Worm (Caenorhabditis elegans): ENCODE measurements around the gene dhhc-1.

The dhhc-1 gene

ce11 chrX:15125138-15125537, 24.9 kb upstream of the dhhc-1 start:
- no peak for TF ChIP-seq mab-5 (tag; optimal IDR thresholded peaks at IDR 0.05)
- no peak for TF ChIP-seq elt-1 (tag; optimal IDR thresholded peaks at IDR 0.05)
- TF ChIP-seq sem-4 (tag; optimal IDR thresholded peaks at IDR 0.05): no peak
- no peak for TF ChIP-seq ztf-4 (tag; optimal IDR thresholded peaks at IDR 0.05)
- TF ChIP-seq elt-3 (tag; optimal IDR thresholded peaks at IDR 0.05): no peak
- TF ChIP-seq lin-11 (tag; optimal IDR thresholded peaks at IDR 0.05): no peak
- no peak for TF ChIP-seq gmeb-1 (tag; optimal IDR thresholded peaks at IDR 0.05)
- no peak for TF ChIP-seq mdl-1 (tag; optimal IDR thresholded peaks at IDR 0.05)
- TF ChIP-seq sma-9 (GFP tag; optimal IDR thresholded peaks at IDR 0.05): no peak
- no peak for TF ChIP-seq sma-9 (tag; optimal IDR thresholded peaks at IDR 0.05)
- TF ChIP-seq mbf-1 (tag; optimal IDR thresholded peaks at IDR 0.05): no peak
- no peak for TF ChIP-seq R02D3.7 (tag; optimal IDR thresholded peaks at IDR 0.05)
- no peak for TF ChIP-seq lsy-2 (tag; optimal IDR thresholded peaks at IDR 0.05)
- no peak for TF ChIP-seq ama-1 (optimal IDR thresholded peaks at IDR 0.05)
- TF ChIP-seq skn-1 (tag; optimal IDR thresholded peaks at IDR 0.05): no peak
- TF ChIP-seq F13H6.1 (tag; optimal IDR thresholded peaks at IDR 0.05): no peak
- no peak for TF ChIP-seq egl-27 (tag; optimal IDR thresholded peaks at IDR 0.05)
- no peak for TF ChIP-seq sma-3 (GFP tag; optimal IDR thresholded peaks at IDR 0.05)

DNA sequence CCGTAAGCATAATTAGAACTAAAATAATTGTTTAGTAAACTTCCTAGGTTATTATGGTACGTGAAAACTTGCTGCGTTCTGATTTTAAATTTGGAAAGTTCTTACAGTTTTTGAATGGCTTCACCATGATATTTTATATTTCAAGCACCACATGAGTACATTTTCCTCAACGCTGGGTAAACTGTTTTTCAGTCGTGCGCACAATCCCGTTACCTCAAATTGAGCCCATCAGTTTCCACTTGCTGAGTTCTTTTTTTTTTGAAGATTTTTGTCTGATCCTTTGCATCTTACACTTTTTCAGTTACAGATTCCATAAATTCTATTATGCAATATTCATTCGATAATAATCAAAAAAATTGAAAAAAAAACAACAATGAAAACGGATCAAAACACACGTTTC, 20.3 kb upstream of the dhhc-1 start:
- TF ChIP-seq aly-2 (tag; optimal IDR thresholded peaks at IDR 0.05) (no peak), ZK546.5 (tag; optimal IDR thresholded peaks at IDR 0.05) (no peak), nhr-77 (tag; optimal IDR thresholded peaks at IDR 0.05) (no peak), sem-4 (tag; optimal IDR thresholded peaks at IDR 0.05) (no peak)

- TF ChIP-seq lin-13 (GFP tag; optimal IDR thresholded peaks at IDR 0.05): no peak
- no peak for TF ChIP-seq snpc-4 (tag; optimal IDR thresholded peaks at IDR 0.05)
- no peak for TF ChIP-seq nhr-11 (tag; optimal IDR thresholded peaks at IDR 0.05)
- no peak for TF ChIP-seq sma-9 (GFP tag; optimal IDR thresholded peaks at IDR 0.05)
- TF ChIP-seq sma-9 (tag; optimal IDR thresholded peaks at IDR 0.05): no peak
- no peak for TF ChIP-seq ZK546.5 (tag; optimal IDR thresholded peaks at IDR 0.05)
- no peak for TF ChIP-seq mab-5 (tag; optimal IDR thresholded peaks at IDR 0.05)
- no peak for TF ChIP-seq nhr-23 (tag; optimal IDR thresholded peaks at IDR 0.05)
- TF ChIP-seq mbf-1 (tag; optimal IDR thresholded peaks at IDR 0.05): no peak
- TF ChIP-seq lsy-2 (tag; optimal IDR thresholded peaks at IDR 0.05): no peak
- no peak for TF ChIP-seq nhr-10 (tag; optimal IDR thresholded peaks at IDR 0.05)
- TF ChIP-seq C34F6.9 (tag; optimal IDR thresholded peaks at IDR 0.05): no peak
- TF ChIP-seq ztf-11 (tag; optimal IDR thresholded peaks at IDR 0.05): no peak
Observed at ce11 chrX:15116514-15116913, 16.3 kb upstream of the dhhc-1 start, which contains the start of gene R07D5.2. Gene R07D5.2, minus strand, starts transcription at chrX:15116614.

ce11 chrX:15115748-15116147, 15.5 kb upstream of the dhhc-1 start:
- TF ChIP-seq sma-3 (GFP tag; optimal IDR thresholded peaks at IDR 0.05) (no peak), unc-39 (tag; optimal IDR thresholded peaks at IDR 0.05) (no peak), egl-27 (tag; optimal IDR thresholded peaks at IDR 0.05) (no peak), elt-1 (tag; optimal IDR thresholded peaks at IDR 0.05) (no peak), mab-5 (tag; optimal IDR thresholded peaks at IDR 0.05) (no peak), ama-1 (optimal IDR thresholded peaks at IDR 0.05) (no peak), alr-1 (tag; optimal IDR thresholded peaks at IDR 0.05) (no peak), ceh-82 (tag; optimal IDR thresholded peaks at IDR 0.05) (no peak), nhr-10 (tag; optimal IDR thresholded peaks at IDR 0.05) (no peak), nhr-77 (tag; optimal IDR thresholded peaks at IDR 0.05) (no peak), ztf-11 (tag; optimal IDR thresholded peaks at IDR 0.05) (no peak), unc-55 (GFP tag; optimal IDR thresholded peaks at IDR 0.05) (no peak), mbf-1 (tag; optimal IDR thresholded peaks at IDR 0.05) (no peak), nhr-23 (tag; optimal IDR thresholded peaks at IDR 0.05) (no peak), gmeb-1 (tag; optimal IDR thresholded peaks at IDR 0.05) (no peak), nhr-129 (tag; optimal IDR thresholded peaks at IDR 0.05) (no peak), aly-2 (tag; optimal IDR thresholded peaks at IDR 0.05) (no peak), snpc-4 (tag; optimal IDR thresholded peaks at IDR 0.05) (no peak)

DNA sequence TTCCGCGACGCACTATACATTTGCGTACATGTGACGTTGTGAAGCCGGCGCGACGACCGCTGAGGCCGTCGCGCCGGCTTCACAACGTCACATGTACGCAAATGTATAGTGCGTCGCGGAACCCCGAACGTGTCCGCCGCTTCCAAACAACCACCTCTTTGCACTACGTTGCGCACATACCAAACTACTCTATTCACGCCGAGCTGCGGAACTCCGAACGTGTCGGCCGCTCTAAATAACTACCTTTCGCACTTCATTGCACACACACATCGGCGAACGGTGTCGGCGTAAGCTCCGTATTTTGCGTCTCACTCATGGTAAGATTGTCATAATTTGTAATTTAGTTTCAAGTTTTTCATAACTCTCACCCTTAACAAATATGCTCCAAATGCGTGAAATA, 12.0 kb upstream of the dhhc-1 start:
- TF ChIP-seq ama-1 (optimal IDR thresholded peaks at IDR 0.05) (no peak), ceh-16 (tag; optimal IDR thresholded peaks at IDR 0.05) (no peak), ztf-11 (tag; optimal IDR thresholded peaks at IDR 0.05) (no peak), aly-2 (tag; optimal IDR thresholded peaks at IDR 0.05) (no peak), mbf-1 (tag; optimal IDR thresholded peaks at IDR 0.05) (no peak), mdl-1 (tag; optimal IDR thresholded peaks at IDR 0.05) (no peak), nhr-129 (tag; optimal IDR thresholded peaks at IDR 0.05) (no peak), R02D3.7 (tag; optimal IDR thresholded peaks at IDR 0.05) (no peak), ztf-4 (tag; optimal IDR thresholded peaks at IDR 0.05) (no peak), elt-3 (tag; optimal IDR thresholded peaks at IDR 0.05) (no peak), lsy-2 (tag; optimal IDR thresholded peaks at IDR 0.05) (no peak), sma-3 (GFP tag; optimal IDR thresholded peaks at IDR 0.05) (no peak), ZK546.5 (tag; optimal IDR thresholded peaks at IDR 0.05) (no peak), nhr-23 (tag; optimal IDR thresholded peaks at IDR 0.05) (no peak), nhr-77 (tag; optimal IDR thresholded peaks at IDR 0.05) (no peak), nhr-237 (tag; optimal IDR thresholded peaks at IDR 0.05) (no peak), unc-62 (GFP tag; optimal IDR thresholded peaks at IDR 0.05) (no peak), fos-1 (tag; optimal IDR thresholded peaks at IDR 0.05) (no peak)

Measured in whole organism, L2 larva.